Worm (Caenorhabditis elegans) whole organism, young adult: ENCODE results near the gene F09G2.8.
A peak's percentile ranks its signal among the peaks of the same experiment; 100 is the strongest.

ENCODE experiments used
- D2030.7 ChIP-seq: fragments of 200-800 bp; sonication (Bioruptor generic); IDR thresholded peaks from 2 replicates; pipeline ENCODE4 v1.3.6; 2022; ENCODE audit warnings: missing genetic modification reagents, missing genetic modification characterization, missing compliant biosample characterization
- F55B11.4 ChIP-seq: sonication (generic microtip); optimal IDR thresholded peaks from 2 replicates; lab custom pipeline; 2016; ENCODE audit warnings: missing compliant biosample characterization, missing genetic modification characterization, borderline replicate concordance; ENCODE audit not compliant: insufficient read depth
- atf-7 ChIP-seq: sonication (generic microtip); optimal IDR thresholded peaks from 2 replicates; lab custom pipeline; 2017; ENCODE audit warnings: mild to moderate bottlenecking, missing genetic modification characterization, missing compliant biosample characterization
- attf-6 ChIP-seq: fragments of 200-800 bp; sonication (Bioruptor generic); IDR thresholded peaks from 2 replicates; pipeline ENCODE4 v1.3.6; 2022; ENCODE audit warnings: missing genetic modification reagents, missing genetic modification characterization, missing compliant biosample characterization
- bed-1 ChIP-seq: fragments of 200-800 bp; sonication (Bioruptor generic); IDR thresholded peaks from 2 replicates; pipeline ENCODE4 v1.3.6; 2022; ENCODE audit warnings: missing genetic modification reagents, missing genetic modification characterization, missing compliant biosample characterization
- ceh-27 ChIP-seq: fragments of 200-800 bp; sonication (Bioruptor generic); optimal IDR thresholded peaks from 2 replicates; lab custom pipeline; 2018; ENCODE audit warnings: mild to moderate bottlenecking, missing genetic modification characterization, moderate library complexity, missing compliant biosample characterization
- egl-44 ChIP-seq: fragments of 200-800 bp; sonication (Bioruptor generic); IDR thresholded peaks from 2 replicates; pipeline ENCODE4 v1.3.6; 2022; ENCODE audit warnings: missing genetic modification reagents, missing genetic modification characterization, missing compliant biosample characterization
- lin-40 ChIP-seq: sonication (generic microtip); optimal IDR thresholded peaks from 2 replicates; lab custom pipeline; 2016; ENCODE audit warnings: missing genetic modification characterization, mild to moderate bottlenecking, missing compliant biosample characterization, missing genotype, missing genetic modification reagents
- lsy-27 ChIP-seq: sonication (generic microtip); optimal IDR thresholded peaks from 2 replicates; lab custom pipeline; 2017; ENCODE audit warnings: missing genetic modification characterization, mild to moderate bottlenecking, missing compliant biosample characterization, antibody characterized with exemption, missing genotype, borderline replicate concordance; ENCODE audit not compliant: insufficient read depth
- pbrm-1 ChIP-seq: fragments of 200-800 bp; sonication (Bioruptor generic); IDR thresholded peaks from 2 replicates; pipeline ENCODE4 v1.3.6; 2022; ENCODE audit warnings: missing genetic modification reagents, missing genetic modification characterization, missing compliant biosample characterization
- rcor-1 ChIP-seq: fragments of 200-800 bp; sonication (Bioruptor generic); IDR thresholded peaks from 2 replicates; pipeline ENCODE4 v1.3.6; 2022; ENCODE audit warnings: missing genetic modification reagents, missing genetic modification characterization, missing compliant biosample characterization
- rec-8 ChIP-seq, 2 experiments: sonication (generic microtip); optimal IDR thresholded peaks; 2 replicates each; lab custom pipeline; 2016; ENCODE audit warnings: mild to moderate bottlenecking in 2 of 2, missing genetic modification characterization in 2 of 2, missing genetic modification reagents in 2 of 2, missing genotype in 2 of 2, missing biosample characterization in 1 of 2, missing compliant biosample characterization in 1 of 2, moderate library complexity in 1 of 2
- sea-2 ChIP-seq: fragments of 200-800 bp; sonication (Bioruptor generic); IDR thresholded peaks from 2 replicates; pipeline ENCODE4 v1.3.6; 2022; ENCODE audit warnings: missing genetic modification characterization, missing compliant biosample characterization
- snpc-4 ChIP-seq, 5 experiments: fragments of 150-350 bp in 1 of 5; sonication (generic microtip) in 4 of 5; optimal IDR thresholded peaks; 2 replicates each; lab custom pipeline; 2014 to 2018; ENCODE audit warnings: missing genetic modification characterization in 5 of 5, missing biosample characterization in 3 of 5, antibody characterized with exemption in 2 of 5, mild to moderate bottlenecking in 2 of 5, missing compliant biosample characterization in 2 of 5, missing genotype in 2 of 5, moderate library complexity in 2 of 5, missing genetic modification reagents in 1 of 5
- somi-1 ChIP-seq: fragments of 200-800 bp; sonication (Bioruptor generic); optimal IDR thresholded peaks from 2 replicates; lab custom pipeline; 2018; ENCODE audit warnings: mild to moderate bottlenecking, missing genetic modification characterization, missing compliant biosample characterization
- ztf-26 ChIP-seq: sonication (generic microtip); optimal IDR thresholded peaks from 2 replicates; lab custom pipeline; 2017; ENCODE audit warnings: missing genetic modification characterization, missing compliant biosample characterization

F09G2.8 gene

DNA sequence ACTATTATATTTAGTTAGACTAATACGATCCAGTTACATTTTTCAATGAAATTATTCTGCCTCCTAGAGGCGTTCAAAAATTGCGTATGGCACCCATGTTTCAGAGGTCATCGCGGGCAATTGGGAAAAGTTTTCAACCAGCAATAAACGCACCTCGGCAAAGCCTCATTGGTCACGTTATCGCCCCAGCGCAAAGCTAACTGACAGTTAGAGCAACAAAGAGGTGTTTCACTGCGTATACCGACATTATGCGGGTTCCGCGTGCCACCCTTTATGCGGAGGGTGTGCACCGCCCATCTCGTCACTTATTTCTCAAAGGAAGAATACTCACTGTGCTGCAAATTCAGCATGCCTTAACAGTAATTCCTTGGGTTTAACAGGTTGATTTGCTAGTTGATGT is 50.8 kb downstream of the F09G2.8 start (continued):
- TF ChIP-seq rec-8 (tag; optimal IDR thresholded peaks at IDR 0.05; lab: Kevin White, UChicago) (peak in 1 of 2 experiments; percentile 3), snpc-4 (GFP tag; optimal IDR thresholded peaks at IDR 0.05; lab: Kevin White, UChicago) (peak; percentile 91), snpc-4 (tag; optimal IDR thresholded peaks at IDR 0.05; lab: Kevin White, UChicago) (peak; percentile 88 to 98 (median 96)), ztf-26 (no peak), D2030.7 (GFP tag; lab: Robert Waterston, UW) (peak; percentile 93), attf-6 (GFP tag; lab: Robert Waterston, UW) (peak; percentile 82)

ce11 chrV:7141864-7142263 is 51.6 kb downstream of the F09G2.8 start, which contains the start of gene ugt-40:
Gene ugt-40 (minus strand): TSS chrV:7141964.
- TF ChIP-seq pbrm-1 (GFP tag; lab: Robert Waterston, UW) (no peak), atf-7 (tag; lab: Kevin White, UChicago) (no peak), somi-1 (GFP tag; lab: Kevin White, UChicago) (no peak), bed-1 (GFP tag; lab: Robert Waterston, UW) (no peak), sea-2 (GFP tag; lab: Robert Waterston, UW) (no peak), egl-44 (no peak), F55B11.4 (tag; lab: Kevin White, UChicago) (no peak), lsy-27 (tag; lab: Kevin White, UChicago) (no peak), lin-40 (no peak), rcor-1 (GFP tag; lab: Robert Waterston, UW) (no peak)

DNA sequence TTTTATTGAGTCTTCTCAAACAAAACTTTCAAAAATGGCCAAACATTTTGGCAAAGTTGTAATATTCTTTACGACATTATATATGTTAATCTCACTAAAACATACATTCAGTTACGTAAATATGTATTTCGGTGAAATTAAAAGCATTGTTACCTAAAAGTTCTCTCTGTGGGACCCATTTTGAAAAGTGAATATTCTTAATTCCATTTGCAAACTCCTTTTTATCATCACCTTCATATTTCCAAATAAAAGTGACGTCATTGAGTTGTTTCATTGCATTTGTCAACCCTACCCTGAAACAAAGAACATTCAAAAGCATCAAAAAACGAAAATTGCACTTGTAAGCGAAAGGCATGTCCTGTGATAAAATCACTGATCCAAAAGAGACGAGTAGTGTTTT is 53.1 kb downstream of the F09G2.8 start:
- TF ChIP-seq ceh-27 (GFP tag; lab: Kevin White, UChicago) (no peak), atf-7 (tag; lab: Kevin White, UChicago) (peak; percentile 42)
